Fruit fly (Drosophila melanogaster) whole organism, embryonic: Measurements from ENCODE around the gene AIMP2.

Experiments used
- Awh ChIP-seq: fragments of 200-800 bp; sonication (Bioruptor generic); IDR thresholded peaks from 2 replicates; pipeline ENCODE4, ENCODE4 v1.3.6; 2022; ENCODE audit warnings: missing biosample characterization, missing genetic modification characterization
- CG11093 ChIP-seq: fragments of 200-800 bp; sonication (Bioruptor generic); IDR thresholded peaks from 3 replicates; pipeline ENCODE4 v1.3.6; 2022; ENCODE audit warnings: missing biosample characterization, missing genetic modification characterization
- CG12071 ChIP-seq: fragments of 200-800 bp; sonication (Bioruptor generic); optimal IDR thresholded peaks from 3 replicates; lab custom pipeline; 2018; ENCODE audit warnings: missing biosample characterization, mild to moderate bottlenecking, missing genetic modification characterization
- CG12236 ChIP-seq: fragments of 200-800 bp; sonication (Bioruptor generic); optimal IDR thresholded peaks from 2 replicates; lab custom pipeline; 2016; ENCODE audit warnings: missing biosample characterization, missing genetic modification characterization
- CG12659 ChIP-seq: fragments of 200-800 bp; sonication (Bioruptor generic); optimal IDR thresholded peaks from 3 replicates; lab custom pipeline; 2017; ENCODE audit warnings: mild to moderate bottlenecking, missing biosample characterization, missing genetic modification reagents, missing genetic modification characterization
- CG13296 ChIP-seq: fragments of 200-800 bp; sonication (Bioruptor generic); optimal IDR thresholded peaks from 3 replicates; lab custom pipeline; 2018; ENCODE audit warnings: missing biosample characterization, mild to moderate bottlenecking, missing genetic modification characterization
- CG13894 ChIP-seq: fragments of 200-800 bp; sonication (Bioruptor generic); optimal IDR thresholded peaks from 3 replicates; lab custom pipeline; 2018; ENCODE audit warnings: missing biosample characterization, mild to moderate bottlenecking, missing genetic modification characterization, moderate library complexity
- CG14050 ChIP-seq: fragments of 200-800 bp; sonication (Bioruptor generic); IDR thresholded peaks from 3 replicates; pipeline ENCODE4 v1.3.6; 2022; ENCODE audit warnings: missing biosample characterization, missing genetic modification characterization
- CG14710 ChIP-seq: fragments of 200-800 bp; sonication (Bioruptor generic); optimal IDR thresholded peaks from 3 replicates; lab custom pipeline; 2019; ENCODE audit warnings: missing biosample characterization, mild to moderate bottlenecking, missing genetic modification characterization, moderate library complexity
- CG17568 ChIP-seq: fragments of 200-800 bp; sonication (Bioruptor generic); optimal IDR thresholded peaks from 2 replicates; lab custom pipeline; 2018; ENCODE audit warnings: missing biosample characterization, mild to moderate bottlenecking, missing genetic modification characterization, moderate library complexity
- CG2199 ChIP-seq: fragments of 200-800 bp; sonication (Bioruptor generic); IDR thresholded peaks from 3 replicates; pipeline ENCODE4 v1.3.6; 2022; ENCODE audit warnings: missing biosample characterization, missing genetic modification characterization
- CG3281 ChIP-seq: fragments of 200-800 bp; sonication (Bioruptor generic); optimal IDR thresholded peaks from 3 replicates; lab custom pipeline; 2017; ENCODE audit warnings: missing biosample characterization, mild to moderate bottlenecking, missing genetic modification characterization
- CG34224 ChIP-seq: fragments of 200-800 bp; sonication (Bioruptor generic); IDR thresholded peaks from 3 replicates; pipeline ENCODE4 v1.3.6; 2022; ENCODE audit warnings: missing biosample characterization, missing genetic modification characterization; ENCODE audit not compliant: partially characterized antibody
- CG5245 ChIP-seq: fragments of 200-800 bp; sonication (Bioruptor generic); optimal IDR thresholded peaks from 3 replicates; lab custom pipeline; 2016; ENCODE audit warnings: missing biosample characterization, missing genetic modification characterization
- CG5953 ChIP-seq: fragments of 200-800 bp; sonication (Bioruptor generic); IDR thresholded peaks from 2 replicates; pipeline ENCODE4 v1.3.6; 2022; ENCODE audit warnings: missing biosample characterization, missing genetic modification characterization
- CG6854 ChIP-seq: fragments of 200-800 bp; sonication (Bioruptor generic); optimal IDR thresholded peaks from 3 replicates; lab custom pipeline; 2017; ENCODE audit warnings: missing biosample characterization, mild to moderate bottlenecking, missing genetic modification characterization
- CG8478 ChIP-seq: fragments of >200 bp; optimal IDR thresholded peaks from 2 replicates; lab custom pipeline; 2018
- CG8944 ChIP-seq: fragments of 200-800 bp; sonication (Bioruptor generic); optimal IDR thresholded peaks from 3 replicates; lab custom pipeline; 2016; ENCODE audit warnings: missing biosample characterization, missing genetic modification characterization
- Fer3 ChIP-seq: fragments of 200-800 bp; sonication (Bioruptor generic); optimal IDR thresholded peaks from 2 replicates; lab custom pipeline; 2018; ENCODE audit warnings: missing biosample characterization, mild to moderate bottlenecking, missing genetic modification characterization, moderate library complexity
- Gug ChIP-seq: fragments of 200-800 bp; sonication (Bioruptor generic); IDR thresholded peaks from 4 replicates; pipeline ENCODE4 v1.3.6; 2022; ENCODE audit warnings: missing biosample characterization, missing genetic modification characterization
- HLHmδ ChIP-seq: fragments of 200-800 bp; sonication (Bioruptor generic); optimal IDR thresholded peaks from 2 replicates; lab custom pipeline; 2018; ENCODE audit warnings: missing biosample characterization, mild to moderate bottlenecking, missing genetic modification characterization, moderate library complexity
- Hand ChIP-seq: fragments of 200-800 bp; sonication (Bioruptor generic); optimal IDR thresholded peaks from 2 replicates; lab custom pipeline; 2017; ENCODE audit warnings: mild to moderate bottlenecking, missing biosample characterization, missing genetic modification reagents, missing genetic modification characterization
- Hr78 ChIP-seq, 2 experiments: fragments of 200-800 bp in 1 of 2; fragments of >200 bp in 1 of 2; sonication (Bioruptor generic) in 1 of 2; optimal IDR thresholded peaks; 2 replicates each; lab custom pipeline; 2017 to 2019; ENCODE audit warnings: missing biosample characterization in 2 of 2, missing genetic modification characterization in 2 of 2, mild to moderate bottlenecking in 1 of 2, moderate library complexity in 1 of 2
- Med ChIP-seq: fragments of 200-800 bp; sonication (Bioruptor generic); peaks from one replicate; lab custom pipeline; 2016; ENCODE audit warnings: missing biosample characterization, missing genetic modification characterization, mild to moderate bottlenecking, inconsistent platforms, moderate library complexity
- Meics ChIP-seq: fragments of 200-800 bp; sonication (Bioruptor generic); optimal IDR thresholded peaks from 2 replicates; lab custom pipeline; 2017; ENCODE audit warnings: missing biosample characterization, mild to moderate bottlenecking, missing genetic modification characterization
- Nf-YC ChIP-seq: fragments of 200-800 bp; optimal IDR thresholded peaks from 3 replicates; lab custom pipeline; 2019; ENCODE audit warnings: missing biosample characterization, mild to moderate bottlenecking, missing genetic modification characterization, moderate library complexity
- Optix ChIP-seq: fragments of 200-800 bp; sonication (Bioruptor generic); IDR thresholded peaks from 3 replicates; pipeline ENCODE4 v1.3.6; 2022; ENCODE audit warnings: missing biosample characterization, missing genetic modification characterization
- Rfx ChIP-seq: fragments of 200-800 bp; sonication (Bioruptor generic); IDR thresholded peaks from 2 replicates; pipeline ENCODE4 v1.3.6; 2022; ENCODE audit warnings: missing biosample characterization, missing genetic modification characterization
- Sox100B ChIP-seq: fragments of 200-800 bp; sonication (Bioruptor generic); optimal IDR thresholded peaks from 3 replicates; lab custom pipeline; 2018; ENCODE audit warnings: missing biosample characterization, mild to moderate bottlenecking, missing genetic modification characterization
- Sry-δ ChIP-seq: fragments of 200-800 bp; sonication (Bioruptor generic); optimal IDR thresholded peaks from 2 replicates; lab custom pipeline; 2016; ENCODE audit warnings: missing biosample characterization, missing genetic modification characterization
- Trl ChIP-seq, 3 experiments: fragments of >200 bp in 2 of 3; fragments of 200-800 bp in 1 of 3; sonication (Bioruptor generic) in 1 of 3; optimal IDR thresholded peaks; 2 replicates in 1 of 3; 3 replicates in 2 of 3; lab custom pipeline; 2016 to 2017; ENCODE audit warnings: missing biosample characterization in 1 of 3, missing genetic modification characterization in 1 of 3
- Xrp1 ChIP-seq: fragments of 200-800 bp; sonication (Bioruptor generic); IDR thresholded peaks from 2 replicates; pipeline ENCODE4 v1.3.6; 2022; ENCODE audit warnings: missing biosample characterization, missing genetic modification characterization
- az2 ChIP-seq: fragments of 200-800 bp; sonication (Bioruptor generic); optimal IDR thresholded peaks from 3 replicates; lab custom pipeline; 2016; ENCODE audit warnings: missing biosample characterization, missing genetic modification characterization
- bab2 ChIP-seq: fragments of 200-800 bp; sonication (Bioruptor generic); optimal IDR thresholded peaks from 2 replicates; lab custom pipeline; 2016; ENCODE audit warnings: missing biosample characterization, missing genetic modification characterization
- chm ChIP-seq: fragments of 200-800 bp; sonication (Bioruptor generic); IDR thresholded peaks from 2 replicates; pipeline ENCODE4 v1.3.6; 2022; ENCODE audit warnings: missing biosample characterization, missing genetic modification characterization
- da ChIP-seq: fragments of 200-800 bp; sonication (Bioruptor generic); optimal IDR thresholded peaks from 2 replicates; lab custom pipeline; 2016; ENCODE audit warnings: missing biosample characterization, missing genetic modification characterization
- dm ChIP-seq: fragments of 200-800 bp; sonication (Bioruptor generic); optimal IDR thresholded peaks from 3 replicates; lab custom pipeline; 2016; ENCODE audit warnings: missing biosample characterization, missing genetic modification characterization
- dmrt99B ChIP-seq: fragments of 200-800 bp; sonication (Bioruptor generic); optimal IDR thresholded peaks from 2 replicates; lab custom pipeline; 2018; ENCODE audit warnings: missing biosample characterization, mild to moderate bottlenecking, missing genetic modification characterization, moderate library complexity
- gcm ChIP-seq: fragments of 200-800 bp; sonication (Bioruptor generic); optimal IDR thresholded peaks from 2 replicates; lab custom pipeline; 2019; ENCODE audit warnings: missing biosample characterization, mild to moderate bottlenecking, missing genetic modification characterization, moderate library complexity
- grn ChIP-seq: fragments of 200-800 bp; sonication (Bioruptor generic); optimal IDR thresholded peaks from 3 replicates; lab custom pipeline; 2017; ENCODE audit warnings: missing biosample characterization, missing genetic modification characterization
- gro ChIP-seq: fragments of 200-800 bp; sonication (Bioruptor generic); optimal IDR thresholded peaks from 2 replicates; lab custom pipeline; 2016; ENCODE audit warnings: missing biosample characterization, missing genetic modification characterization
- gt ChIP-seq: fragments of 200-800 bp; sonication (Bioruptor generic); IDR thresholded peaks from 2 replicates; pipeline ENCODE4 v1.3.6; 2022; ENCODE audit warnings: missing biosample characterization, missing genetic modification characterization
- hbn ChIP-seq: fragments of 200-800 bp; sonication (Bioruptor generic); IDR thresholded peaks from 2 replicates; pipeline ENCODE4 v1.3.6; 2022; ENCODE audit warnings: missing biosample characterization, missing genetic modification characterization; ENCODE audit not compliant: partially characterized antibody
- lmd ChIP-seq: fragments of 200-800 bp; sonication (Bioruptor generic); IDR thresholded peaks from 2 replicates; pipeline ENCODE4 v1.3.6; 2022; ENCODE audit warnings: missing biosample characterization, missing genetic modification characterization
- p53 ChIP-seq: fragments of 200-800 bp; sonication (Bioruptor generic); optimal IDR thresholded peaks from 2 replicates; lab custom pipeline; 2016; ENCODE audit warnings: missing biosample characterization, missing genetic modification characterization
- phol ChIP-seq: fragments of 200-800 bp; sonication (Bioruptor generic); optimal IDR thresholded peaks from 3 replicates; lab custom pipeline; 2018; ENCODE audit warnings: missing biosample characterization, mild to moderate bottlenecking, missing genetic modification characterization, moderate library complexity
- pnt ChIP-seq: fragments of 200-800 bp; sonication (Bioruptor generic); optimal IDR thresholded peaks from 3 replicates; lab custom pipeline; 2016; ENCODE audit warnings: missing biosample characterization, missing genetic modification characterization
- sob ChIP-seq: fragments of 200-800 bp; sonication (Bioruptor generic); IDR thresholded peaks from 2 replicates; pipeline ENCODE4 v1.3.6; 2022; ENCODE audit warnings: missing biosample characterization, missing genetic modification characterization
- sqz ChIP-seq: fragments of 200-800 bp; sonication (Bioruptor generic); optimal IDR thresholded peaks from 3 replicates; lab custom pipeline; 2018; ENCODE audit warnings: missing biosample characterization, mild to moderate bottlenecking, missing genetic modification characterization
- tin ChIP-seq: fragments of 200-800 bp; sonication (Bioruptor generic); optimal IDR thresholded peaks from 3 replicates; lab custom pipeline; 2016; ENCODE audit warnings: missing biosample characterization, missing genetic modification characterization
- toy ChIP-seq: fragments of 200-800 bp; sonication (Bioruptor generic); IDR thresholded peaks from 2 replicates; pipeline ENCODE4 v1.3.6; 2022; ENCODE audit warnings: missing biosample characterization, missing genetic modification characterization
- unc-4 ChIP-seq: fragments of 200-800 bp; sonication (Bioruptor generic); IDR thresholded peaks from 2 replicates; pipeline ENCODE4 v1.3.6; 2022; ENCODE audit warnings: missing biosample characterization, missing genetic modification characterization; ENCODE audit not compliant: partially characterized antibody

The AIMP2 gene

DNA sequence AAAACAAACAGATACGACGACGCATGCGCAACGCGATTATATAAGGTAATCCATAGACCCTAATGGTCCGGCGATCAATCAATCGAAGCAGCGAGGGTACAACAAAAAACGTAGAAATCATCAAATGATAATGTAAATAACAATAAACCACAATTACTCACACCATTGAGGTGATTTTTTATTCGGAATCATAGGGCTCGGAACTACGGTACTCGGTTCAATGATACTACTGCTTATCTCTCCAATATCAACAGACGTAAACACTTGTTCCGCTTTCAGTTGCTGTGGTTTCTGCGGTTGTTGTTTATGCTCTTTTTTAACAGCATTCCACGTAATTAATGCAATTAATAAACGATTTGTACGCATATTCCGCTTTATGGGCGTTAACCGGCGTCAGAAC, 14.5 kb downstream of the AIMP2 start (continued):
- no peak for TF ChIP-seq CG2199
- TF ChIP-seq CG14710 (tag; lab: Kevin White, UChicago), result no peak
- no peak for TF ChIP-seq hbn
- TF ChIP-seq CG6854 (GFP tag; lab: Kevin White, UChicago), result no peak
- no peak for TF ChIP-seq Gug (GFP tag; lab: Robert Waterston, UW)
- TF ChIP-seq Sox100B, result no peak
- no peak for TF ChIP-seq gcm (GFP tag; lab: Kevin White, UChicago)
- no peak for TF ChIP-seq CG17568 (GFP tag; lab: Kevin White, UChicago)
- TF ChIP-seq toy (GFP tag; lab: Robert Waterston, UW), result no peak
- TF ChIP-seq HLHmδ, result no peak
- TF ChIP-seq phol (tag; lab: Kevin White, UChicago), result no peak
- TF ChIP-seq gro (GFP tag; lab: Kevin White, UChicago), result no peak
- TF ChIP-seq CG11093 (GFP tag; lab: Robert Waterston, UW), result no peak
- TF ChIP-seq CG14050 (GFP tag; lab: Robert Waterston, UW), result no peak
- TF ChIP-seq CG34224 (GFP tag; lab: Robert Waterston, UW), result no peak
- TF ChIP-seq Fer3 (tag; lab: Kevin White, UChicago), result no peak
- peak; percentile 25 for TF ChIP-seq Med
- no peak for TF ChIP-seq Xrp1 (GFP tag; lab: Robert Waterston, UW)
- TF ChIP-seq Rfx (GFP tag; lab: Robert Waterston, UW), result no peak
- TF ChIP-seq sqz (GFP tag; lab: Kevin White, UChicago), result no peak
- no peak for TF ChIP-seq tin (GFP tag; lab: Kevin White, UChicago)
- no peak for TF ChIP-seq chm (GFP tag; lab: Robert Waterston, UW)
- no peak for TF ChIP-seq CG8944 (GFP tag; lab: Kevin White, UChicago)
- no peak for TF ChIP-seq CG3281 (GFP tag; lab: Kevin White, UChicago)
- TF ChIP-seq CG13296 (GFP tag; lab: Kevin White, UChicago), result peak; percentile 23
- no peak for TF ChIP-seq Trl (optimal IDR thresholded peaks at IDR 0.05; lab: Kevin White, UChicago)
- no peak for TF ChIP-seq Trl (GFP tag; optimal IDR thresholded peaks at IDR 0.05; lab: Kevin White, UChicago)
- peak; percentile 55 for TF ChIP-seq CG13894
- 0 out of 2 replicates have a peak, but pooled peaks have one; percentile 20 for TF ChIP-seq Awh (GFP tag; lab: Robert Waterston, UW)
- TF ChIP-seq Hand (GFP tag; lab: Kevin White, UChicago), result no peak
- TF ChIP-seq az2 (GFP tag; lab: Kevin White, UChicago), result no peak
- no peak for TF ChIP-seq CG5953
- TF ChIP-seq dmrt99B, result no peak
- TF ChIP-seq gt (GFP tag; lab: Robert Waterston, UW), result no peak
- TF ChIP-seq Sry-δ, result no peak
- no peak for TF ChIP-seq lmd
- no peak for TF ChIP-seq bab2 (GFP tag; lab: Kevin White, UChicago)
- TF ChIP-seq CG12659 (GFP tag; lab: Kevin White, UChicago), result no peak
- no peak for TF ChIP-seq dm (GFP tag; lab: Kevin White, UChicago)
- peak; percentile 57 for TF ChIP-seq grn (GFP tag; lab: Kevin White, UChicago)
- no peak for TF ChIP-seq pnt (GFP tag; lab: Kevin White, UChicago)
- TF ChIP-seq CG12236, result no peak
- no peak for TF ChIP-seq CG5245 (GFP tag; lab: Kevin White, UChicago)
- TF ChIP-seq da (GFP tag; lab: Kevin White, UChicago), result no peak
- TF ChIP-seq CG12071 (GFP tag; lab: Kevin White, UChicago), result no peak
- TF ChIP-seq sob (GFP tag; lab: Robert Waterston, UW), result no peak
- TF ChIP-seq Nf-YC (tag; lab: Kevin White, UChicago), result no peak
- no peak for TF ChIP-seq Optix (GFP tag; lab: Robert Waterston, UW)
- TF ChIP-seq CG8478 (lab: Kevin White, UChicago), result no peak
- no peak for TF ChIP-seq p53 (GFP tag; lab: Kevin White, UChicago)
- no peak for TF ChIP-seq Hr78 (GFP tag; optimal IDR thresholded peaks at IDR 0.05; lab: Kevin White, UChicago)
- peak; percentile 14 for TF ChIP-seq Meics (GFP tag; lab: Kevin White, UChicago)
- TF ChIP-seq unc-4, result no peak
